Worm (Caenorhabditis elegans) whole organism, L2 larva: ENCODE data around the gene C35D10.17.

Source experiments
- C34F6.9 ChIP-seq: fragments of 150-350 bp; optimal IDR thresholded peaks from 2 replicates; lab custom pipeline; 2014; ENCODE audit warnings: missing biosample characterization, missing genetic modification characterization
- R02D3.7 ChIP-seq: fragments of 150-350 bp; optimal IDR thresholded peaks from 2 replicates; lab custom pipeline; 2014; ENCODE audit warnings: missing biosample characterization, missing genetic modification characterization
- Y55F3AM.14 ChIP-seq: fragments of 200-800 bp; sonication (Bioruptor generic); optimal IDR thresholded peaks from 2 replicates; lab custom pipeline; 2018; ENCODE audit warnings: mild to moderate bottlenecking, missing genetic modification characterization, missing compliant biosample characterization
- alr-1 ChIP-seq: fragments of 150-350 bp; optimal IDR thresholded peaks from 2 replicates; lab custom pipeline; 2014; ENCODE audit warnings: missing biosample characterization, missing genetic modification characterization
- aly-2 ChIP-seq: fragments of 150-350 bp; optimal IDR thresholded peaks from 2 replicates; lab custom pipeline; 2014; ENCODE audit warnings: missing biosample characterization, missing genetic modification characterization
- ama-1 ChIP-seq: fragments of 150-350 bp; optimal IDR thresholded peaks from 2 replicates; lab custom pipeline; 2018; ENCODE audit warnings: inconsistent platforms
- blmp-1 ChIP-seq: sonication (generic microtip); optimal IDR thresholded peaks from 2 replicates; lab custom pipeline; 2017; ENCODE audit warnings: missing genetic modification characterization, mild to moderate bottlenecking, missing compliant biosample characterization, antibody characterized with exemption, moderate library complexity; ENCODE audit not compliant: insufficient read depth
- ceh-82 ChIP-seq: fragments of 150-350 bp; optimal IDR thresholded peaks from 2 replicates; lab custom pipeline; 2014; ENCODE audit warnings: missing biosample characterization, missing genetic modification characterization
- crh-2 ChIP-seq: sonication (generic microtip); optimal IDR thresholded peaks from 2 replicates; lab custom pipeline; 2017; ENCODE audit warnings: missing biosample characterization, missing genetic modification characterization
- egl-27 ChIP-seq: sonication (generic microtip); optimal IDR thresholded peaks from 3 replicates; lab custom pipeline; 2017; ENCODE audit warnings: missing biosample characterization, missing genetic modification reagents, missing genetic modification characterization
- elt-1 ChIP-seq: fragments of 150-350 bp; optimal IDR thresholded peaks from 2 replicates; lab custom pipeline; 2014; ENCODE audit warnings: missing biosample characterization, missing genetic modification characterization
- elt-3 ChIP-seq: sonication (generic microtip); optimal IDR thresholded peaks from 2 replicates; lab custom pipeline; 2017; ENCODE audit warnings: missing biosample characterization, missing genetic modification characterization
- fos-1 ChIP-seq: fragments of 150-350 bp; optimal IDR thresholded peaks from 2 replicates; lab custom pipeline; 2014; ENCODE audit warnings: missing biosample characterization, missing genetic modification characterization
- gmeb-1 ChIP-seq: fragments of 150-350 bp; optimal IDR thresholded peaks from 2 replicates; lab custom pipeline; 2014; ENCODE audit warnings: missing biosample characterization, missing genetic modification characterization
- lin-13 ChIP-seq: fragments of 150-350 bp; optimal IDR thresholded peaks from 2 replicates; lab custom pipeline; 2014; ENCODE audit warnings: missing biosample characterization, missing genetic modification reagents, missing genetic modification characterization
- lin-39 ChIP-seq: fragments of 150-350 bp; optimal IDR thresholded peaks from 2 replicates; lab custom pipeline; 2014; ENCODE audit warnings: missing biosample characterization, missing genetic modification reagents, missing genetic modification characterization
- lsy-2 ChIP-seq, 2 experiments: fragments of 150-350 bp in 1 of 2; sonication (generic microtip) in 1 of 2; optimal IDR thresholded peaks; 2 replicates each; lab custom pipeline; 2014 to 2017; ENCODE audit warnings: missing biosample characterization in 2 of 2, missing genetic modification characterization in 2 of 2
- mdl-1 ChIP-seq, 2 experiments: fragments of 150-350 bp in 1 of 2; sonication (generic microtip) in 1 of 2; optimal IDR thresholded peaks; 2 replicates each; lab custom pipeline; 2017; ENCODE audit warnings: missing biosample characterization in 2 of 2, missing genetic modification characterization in 2 of 2
- nhr-10 ChIP-seq: sonication (generic microtip); optimal IDR thresholded peaks from 2 replicates; lab custom pipeline; 2017; ENCODE audit warnings: missing biosample characterization, missing genetic modification characterization
- nhr-129 ChIP-seq: fragments of 150-350 bp; optimal IDR thresholded peaks from 2 replicates; lab custom pipeline; 2014; ENCODE audit warnings: missing biosample characterization, missing genetic modification characterization
- nhr-21 ChIP-seq: fragments of 150-350 bp; optimal IDR thresholded peaks from 2 replicates; lab custom pipeline; 2014; ENCODE audit warnings: missing biosample characterization, missing genetic modification characterization
- nhr-23 ChIP-seq: fragments of 150-350 bp; optimal IDR thresholded peaks from 2 replicates; lab custom pipeline; 2014; ENCODE audit warnings: missing biosample characterization, missing genetic modification reagents, missing genetic modification characterization
- nhr-6 ChIP-seq: fragments of 150-350 bp; optimal IDR thresholded peaks from 2 replicates; lab custom pipeline; 2014; ENCODE audit warnings: missing biosample characterization, missing genetic modification characterization
- nhr-77 ChIP-seq: fragments of 150-350 bp; optimal IDR thresholded peaks from 2 replicates; lab custom pipeline; 2014; ENCODE audit warnings: missing biosample characterization, missing genetic modification characterization
- peb-1 ChIP-seq: fragments of 150-350 bp; optimal IDR thresholded peaks from 2 replicates; lab custom pipeline; 2014; ENCODE audit warnings: missing biosample characterization, missing genetic modification characterization
- sem-4 ChIP-seq: fragments of 150-350 bp; optimal IDR thresholded peaks from 2 replicates; lab custom pipeline; 2014; ENCODE audit warnings: missing biosample characterization, missing genetic modification reagents, missing genetic modification characterization
- skn-1 ChIP-seq: sonication (generic microtip); optimal IDR thresholded peaks from 2 replicates; lab custom pipeline; 2017; ENCODE audit warnings: missing biosample characterization, missing genetic modification characterization
- sma-9 ChIP-seq, 2 experiments: fragments of 150-350 bp in 1 of 2; sonication (generic microtip) in 1 of 2; optimal IDR thresholded peaks; 2 replicates each; lab custom pipeline; 2014 to 2016; ENCODE audit warnings: missing genetic modification characterization in 2 of 2, mild to moderate bottlenecking in 1 of 2, missing biosample characterization in 1 of 2, missing compliant biosample characterization in 1 of 2, missing genetic modification reagents in 1 of 2, moderate library complexity in 1 of 2
- snpc-4 ChIP-seq: fragments of 150-350 bp; optimal IDR thresholded peaks from 2 replicates; lab custom pipeline; 2014; ENCODE audit warnings: missing biosample characterization, missing genetic modification characterization
- unc-39 ChIP-seq: fragments of 150-350 bp; optimal IDR thresholded peaks from 2 replicates; lab custom pipeline; 2014; ENCODE audit warnings: missing biosample characterization, missing genetic modification characterization
- unc-55 ChIP-seq: fragments of 150-350 bp; sonication (generic microtip); optimal IDR thresholded peaks from 3 replicates; lab custom pipeline; 2014; ENCODE audit warnings: missing biosample characterization, missing genetic modification reagents, missing genetic modification characterization
- unc-62 ChIP-seq: fragments of 150-350 bp; optimal IDR thresholded peaks from 2 replicates; lab custom pipeline; 2014; ENCODE audit warnings: missing biosample characterization, missing genetic modification reagents, missing genetic modification characterization
- ztf-1 ChIP-seq: fragments of 200-800 bp; sonication (Bioruptor generic); conservative IDR thresholded peaks from 2 replicates; pipeline ENCODE4 v1.3.6; 2022; ENCODE audit warnings: missing genetic modification characterization, missing compliant biosample characterization
- ztf-4 ChIP-seq: fragments of 150-350 bp; optimal IDR thresholded peaks from 2 replicates; lab custom pipeline; 2014; ENCODE audit warnings: missing biosample characterization, missing genetic modification characterization

Gene C35D10.17

DNA sequence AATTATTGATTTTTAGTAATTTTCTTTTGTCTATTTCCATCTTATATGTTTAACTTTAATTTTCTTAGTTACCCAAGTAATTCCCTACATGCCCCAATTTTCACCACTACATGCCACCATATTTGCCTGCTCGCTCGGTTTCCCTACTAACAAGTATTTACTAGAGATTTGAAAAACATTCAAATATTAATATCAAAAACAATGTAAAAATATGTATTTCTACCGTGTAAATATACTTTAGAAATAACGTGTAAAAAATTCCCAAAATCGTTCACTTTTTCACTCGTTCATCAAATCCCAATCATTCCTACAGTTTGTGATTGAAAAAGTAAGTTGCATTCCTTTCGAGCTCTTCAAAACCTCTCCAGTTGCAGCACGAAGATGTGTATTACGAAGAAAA is 40.3 kb upstream of the C35D10.17 start, which contains the start of gene F26A1.3:
Gene F26A1.3, plus strand, starts transcription at position 301 of the 400 bp plus-strand sequence.
- TF ChIP-seq lsy-2 (tag; optimal IDR thresholded peaks at IDR 0.05; lab: Kevin White, UChicago), result no peak
- TF ChIP-seq ztf-1 (GFP tag; lab: Robert Waterston, UW), result no peak
- no peak for TF ChIP-seq unc-62 (GFP tag; lab: Kevin White, UChicago)
- no peak for TF ChIP-seq nhr-129 (tag; lab: Kevin White, UChicago)
- TF ChIP-seq peb-1 (tag; lab: Kevin White, UChicago), result no peak

DNA sequence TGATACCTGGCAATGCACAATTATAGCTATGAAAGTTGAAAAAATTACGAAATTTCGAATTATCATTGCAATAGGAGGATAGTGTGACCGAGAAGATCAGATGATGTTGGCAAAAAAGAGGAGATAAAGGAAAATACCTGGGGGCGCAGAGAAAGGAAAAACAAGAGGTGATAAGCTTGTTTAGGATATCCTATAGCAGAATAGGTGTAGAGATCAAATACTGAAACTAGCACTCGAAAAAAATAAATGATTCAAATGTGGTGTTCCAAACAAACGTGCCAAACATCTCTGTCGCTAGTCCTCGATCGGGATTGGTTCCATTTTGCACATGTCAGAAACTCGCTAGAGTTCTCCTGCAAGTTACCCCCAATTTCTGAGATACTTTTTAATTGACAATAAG is 37.4 kb upstream of the C35D10.17 start, which contains the start of gene F26A1.9:
Gene F26A1.9, minus strand, starts transcription at position 101 of the 400 bp plus-strand sequence.
- TF ChIP-seq ztf-1 (GFP tag; lab: Robert Waterston, UW), result no peak

DNA sequence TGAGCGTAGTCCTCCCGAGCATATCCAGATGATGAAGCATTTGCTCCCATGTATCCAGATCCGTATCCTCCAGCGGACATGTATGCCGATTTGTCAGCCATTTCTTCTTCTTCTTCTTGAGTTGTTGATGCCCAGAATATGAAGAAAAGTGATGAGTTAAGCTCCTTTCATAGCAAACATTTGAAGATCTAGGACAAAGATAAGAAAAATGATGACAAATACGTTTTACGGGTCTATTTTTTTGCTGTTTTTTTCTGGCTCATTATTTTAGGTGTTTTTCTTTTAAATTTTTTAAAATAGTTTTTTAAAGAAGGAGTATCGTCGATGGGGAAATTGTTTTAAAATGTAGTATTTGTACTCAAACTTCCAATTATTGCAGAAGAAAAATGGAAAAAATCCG is 36.7 kb upstream of the C35D10.17 start, which contains the start of gene nspd-9:
Gene nspd-9, minus strand, starts transcription at position 101 of the 400 bp plus-strand sequence.
- TF ChIP-seq lin-13 (GFP tag; lab: Kevin White, UChicago) (no peak), crh-2 (tag; lab: Kevin White, UChicago) (no peak), R02D3.7 (tag; lab: Kevin White, UChicago) (no peak), sma-9 (GFP tag; optimal IDR thresholded peaks at IDR 0.05; lab: Kevin White, UChicago) (no peak), sma-9 (tag; optimal IDR thresholded peaks at IDR 0.05; lab: Kevin White, UChicago) (no peak), skn-1 (no peak), gmeb-1 (tag; lab: Kevin White, UChicago) (no peak), sem-4 (tag; lab: Kevin White, UChicago) (no peak), alr-1 (no peak), nhr-21 (tag; lab: Kevin White, UChicago) (no peak), unc-55 (GFP tag; lab: Kevin White, UChicago) (no peak), ceh-82 (tag; lab: Kevin White, UChicago) (no peak), mdl-1 (tag; optimal IDR thresholded peaks at IDR 0.05; lab: Kevin White, UChicago) (no peak), lsy-2 (tag; optimal IDR thresholded peaks at IDR 0.05; lab: Kevin White, UChicago) (no peak), fos-1 (tag; lab: Kevin White, UChicago) (no peak), ztf-4 (tag; lab: Kevin White, UChicago) (no peak), aly-2 (tag; lab: Kevin White, UChicago) (no peak)
- TF ChIP-seq, all 48 proteins: peak for 0

ce11 chrIII:4837429-4837828 is 29.4 kb upstream of the C35D10.17 start, which contains the start of the genes acbp-7 and F26A1.19:
Gene acbp-7, plus strand, starts transcription at chrIII:4837729.
Gene F26A1.19, plus strand, starts transcription at chrIII:4837731.
- TF ChIP-seq unc-55 (GFP tag; lab: Kevin White, UChicago) (no peak), egl-27 (no peak), C34F6.9 (tag; lab: Kevin White, UChicago) (no peak), unc-62 (GFP tag; lab: Kevin White, UChicago) (no peak), sma-9 (GFP tag; optimal IDR thresholded peaks at IDR 0.05; lab: Kevin White, UChicago) (no peak), sma-9 (tag; optimal IDR thresholded peaks at IDR 0.05; lab: Kevin White, UChicago) (no peak), lin-39 (tag; lab: Kevin White, UChicago) (no peak), Y55F3AM.14 (GFP tag; lab: Kevin White, UChicago) (no peak), nhr-77 (tag; lab: Kevin White, UChicago) (no peak), snpc-4 (tag; lab: Kevin White, UChicago) (no peak), nhr-6 (no peak), lsy-2 (tag; optimal IDR thresholded peaks at IDR 0.05; lab: Kevin White, UChicago) (no peak)
- TF ChIP-seq, all 48 proteins: peak for 0

- no peak for TF ChIP-seq gmeb-1 (tag; lab: Kevin White, UChicago)
Observed at ce11 chrIII:4842173-4842572, 24.7 kb upstream of the C35D10.17 start, which contains the start of gene clec-156. Gene clec-156, minus strand, starts transcription at chrIII:4842273.

DNA sequence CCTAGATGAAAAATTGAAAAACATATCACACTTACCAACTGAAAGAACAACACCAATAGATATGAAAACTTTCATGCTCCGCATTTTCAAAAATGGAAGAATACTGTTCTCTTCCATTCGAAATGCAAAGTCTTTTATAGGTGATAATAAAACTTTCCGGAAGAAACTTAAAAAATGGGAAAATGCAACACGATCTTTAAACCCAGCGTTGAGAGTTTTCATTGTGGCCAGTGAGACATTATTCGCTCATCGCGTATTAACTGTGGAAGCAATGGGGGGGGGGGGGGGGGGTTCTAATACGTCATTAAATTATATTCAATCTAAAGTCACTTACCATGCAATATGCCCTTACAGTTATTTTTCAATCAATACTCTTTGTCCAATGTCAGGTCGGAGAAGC is 22.5 kb upstream of the C35D10.17 start, which contains the start of the genes clec-157 and fkh-5:
Gene clec-157, minus strand, starts transcription at position 101 of the 400 bp plus-strand sequence.
Gene fkh-5, plus strand, starts transcription at position 336 of the 400 bp plus-strand sequence.
- TF ChIP-seq blmp-1 (tag; lab: Kevin White, UChicago) (no peak), elt-3 (no peak), elt-1 (tag; lab: Kevin White, UChicago) (no peak), fos-1 (tag; lab: Kevin White, UChicago) (no peak), lin-13 (GFP tag; lab: Kevin White, UChicago) (no peak), nhr-23 (no peak), peb-1 (tag; lab: Kevin White, UChicago) (no peak), ztf-1 (GFP tag; lab: Robert Waterston, UW) (no peak), snpc-4 (tag; lab: Kevin White, UChicago) (no peak), C34F6.9 (tag; lab: Kevin White, UChicago) (no peak), nhr-129 (tag; lab: Kevin White, UChicago) (no peak), gmeb-1 (tag; lab: Kevin White, UChicago) (no peak), ama-1 (lab: Kevin White, UChicago) (no peak), ztf-4 (tag; lab: Kevin White, UChicago) (no peak), nhr-10 (tag; lab: Kevin White, UChicago) (no peak), unc-39 (tag; lab: Kevin White, UChicago) (no peak)
